Fruit fly (Drosophila melanogaster): ENCODE data around the gene mex1.
A peak's percentile ranks its signal among the peaks of the same experiment; 100 is the strongest.

Gene mex1

DNA sequence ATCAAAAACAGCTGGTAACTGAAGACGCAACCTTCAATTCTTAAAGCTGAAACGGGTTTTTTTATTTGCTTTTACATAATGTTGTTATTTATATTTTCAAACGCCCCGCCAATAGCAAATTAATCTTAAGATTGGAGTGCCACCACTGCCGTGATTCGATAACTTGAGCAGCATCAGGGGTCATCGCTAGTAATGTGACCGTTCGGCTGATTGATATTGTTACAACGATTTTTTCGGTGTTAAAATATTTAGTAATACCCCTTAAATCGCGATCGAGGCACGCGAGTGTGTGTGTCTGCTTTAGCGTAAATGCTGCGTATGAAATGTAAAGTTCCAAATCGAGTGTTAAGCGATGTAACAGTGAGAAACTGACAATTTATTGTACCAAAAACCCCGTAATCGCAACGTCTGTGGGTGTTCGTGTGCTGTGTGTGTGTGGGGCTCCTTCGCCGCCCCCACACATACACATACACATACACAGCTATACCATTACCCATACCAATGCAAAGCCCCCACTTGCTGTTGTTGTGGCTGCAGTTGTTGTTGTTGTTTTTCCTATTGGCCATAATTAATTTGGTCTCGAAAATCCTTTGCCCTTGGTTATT is 46.5 kb upstream of the mex1 start, which contains the start of gene dop (continued):
- TF ChIP-seq CG32772 (GFP tag; IDR thresholded peaks at IDR 0.05) (no peak), gcm (GFP tag; optimal IDR thresholded peaks at IDR 0.05) (no peak), CG13624 (GFP tag; optimal IDR thresholded peaks at IDR 0.05) (no peak), seq (GFP tag; IDR thresholded peaks at IDR 0.05) (no peak), knrl (GFP tag; IDR thresholded peaks at IDR 0.05; ENCODE audit: partially characterized antibody) (peak; percentile 73), Gsc (GFP tag; IDR thresholded peaks at IDR 0.05) (no peak), Neu2 (GFP tag; optimal IDR thresholded peaks at IDR 0.05; ENCODE audit: borderline replicate concordance) (no peak), Dref (GFP tag; IDR thresholded peaks at IDR 0.05) (peak; percentile 73), fd3F (GFP tag; optimal IDR thresholded peaks at IDR 0.05) (no peak), fu2 (GFP tag; optimal IDR thresholded peaks at IDR 0.05) (no peak), fru (optimal IDR thresholded peaks at IDR 0.05) (no peak), tin (GFP tag; optimal IDR thresholded peaks at IDR 0.05) (no peak), CG12769 (tag; optimal IDR thresholded peaks at IDR 0.05) (peak; percentile 9), Xrp1 (GFP tag; IDR thresholded peaks at IDR 0.05) (no peak), trem (tag; optimal IDR thresholded peaks at IDR 0.05) (peak; percentile 59), CG17802 (tag; optimal IDR thresholded peaks at IDR 0.05) (no peak), sr (GFP tag; IDR thresholded peaks at IDR 0.05) (peak; percentile 78; the same call in 2 of the 3 replicates), CG33213 (GFP tag; optimal IDR thresholded peaks at IDR 0.05) (peak; percentile 34), slp2 (GFP tag; optimal IDR thresholded peaks at IDR 0.05) (no peak), lmd (GFP tag; IDR thresholded peaks at IDR 0.05) (no peak; the same call in 1 of the 2 replicates), al (GFP tag; IDR thresholded peaks at IDR 0.05) (no peak), mam (GFP tag; optimal IDR thresholded peaks at IDR 0.05) (peak; percentile 45), Hmx (GFP tag; optimal IDR thresholded peaks at IDR 0.05) (no peak), chn (GFP tag; optimal IDR thresholded peaks at IDR 0.05) (peak; percentile 14), HLHmδ (GFP tag; optimal IDR thresholded peaks at IDR 0.05) (no peak), CG6813 (GFP tag; optimal IDR thresholded peaks at IDR 0.05) (no peak), CG12155 (GFP tag; optimal IDR thresholded peaks at IDR 0.05) (no peak), stwl (tag; optimal IDR thresholded peaks at IDR 0.05) (peak; percentile 53), B-H2 (GFP tag; optimal IDR thresholded peaks at IDR 0.05) (peak; percentile 58), pan (optimal IDR thresholded peaks at IDR 0.05) (no peak), pan (GFP tag; optimal IDR thresholded peaks at IDR 0.05 in 1 of 2, IDR thresholded peaks at IDR 0.05 in 1 of 2) (no peak), CG1792 (GFP tag; optimal IDR thresholded peaks at IDR 0.05) (no peak), croc (GFP tag; conservative IDR thresholded peaks at IDR 0.05) (no peak), rib (GFP tag; IDR thresholded peaks at IDR 0.05) (no peak), pho (GFP tag; optimal IDR thresholded peaks at IDR 0.05) (no peak), pfk (GFP tag; optimal IDR thresholded peaks at IDR 0.05) (no peak), CG4820 (GFP tag; optimal IDR thresholded peaks at IDR 0.05) (peak; percentile 20), CG7556 (GFP tag; optimal IDR thresholded peaks at IDR 0.05) (no peak), Antp (GFP tag; optimal IDR thresholded peaks at IDR 0.05) (peak; percentile 29), Taf1 (GFP tag; IDR thresholded peaks at IDR 0.05) (no peak), CG18619 (GFP tag; optimal IDR thresholded peaks at IDR 0.05) (no peak), p53 (GFP tag; optimal IDR thresholded peaks at IDR 0.05) (peak; percentile 9), pros (GFP tag; optimal IDR thresholded peaks at IDR 0.05) (no peak), lola (GFP tag; optimal IDR thresholded peaks at IDR 0.05) (no peak), Myb (GFP tag; optimal IDR thresholded peaks at IDR 0.05) (peak; percentile 49), bbx (GFP tag; IDR thresholded peaks at IDR 0.05; ENCODE audit: partially characterized antibody) (peak; percentile 15; the same call in 1 of the 2 replicates), Scr (GFP tag; IDR thresholded peaks at IDR 0.05; ENCODE audit: partially characterized antibody) (peak; percentile 71), az2 (GFP tag; optimal IDR thresholded peaks at IDR 0.05) (no peak), CG16813 (GFP tag; IDR thresholded peaks at IDR 0.05; ENCODE audit: partially characterized antibody) (peak; percentile 66), TFAM (GFP tag; optimal IDR thresholded peaks at IDR 0.05) (no peak), hbn (GFP tag; IDR thresholded peaks at IDR 0.05; ENCODE audit: partially characterized antibody) (peak; percentile 54; the same call in 1 of the 2 replicates)

Measured in whole organism, embryonic.